Worm (Caenorhabditis elegans) whole organism, L4 larva: ENCODE measurements around the gene T23F6.2.

Experiments
- D1046.2 ChIP-seq: fragments of 200-800 bp; sonication (Bioruptor generic); IDR thresholded peaks from 2 replicates; pipeline ENCODE4 v1.3.6; 2022; ENCODE audit warnings: missing genetic modification characterization, missing compliant biosample characterization
- T26A8.4 ChIP-seq: fragments of 200-800 bp; sonication (Bioruptor generic); IDR thresholded peaks from 2 replicates; pipeline ENCODE4 v1.3.6; 2022; ENCODE audit warnings: missing genetic modification characterization, missing compliant biosample characterization
- Y105C5A.15 ChIP-seq: fragments of 200-800 bp; sonication (Bioruptor generic); IDR thresholded peaks from 2 replicates; pipeline ENCODE4 v1.3.6; 2022; ENCODE audit warnings: missing genetic modification characterization, missing compliant biosample characterization
- aha-1 ChIP-seq: fragments of 150-350 bp; peaks from one replicate; lab custom pipeline; 2014; ENCODE audit warnings: missing biosample characterization, missing genetic modification characterization
- ceh-20 ChIP-seq: fragments of 200-800 bp; sonication (Bioruptor generic); IDR thresholded peaks from 2 replicates; pipeline ENCODE4 v1.3.6; 2022; ENCODE audit warnings: missing genetic modification reagents, missing genetic modification characterization, missing compliant biosample characterization
- ctbp-1 ChIP-seq: fragments of 200-800 bp; sonication (Bioruptor generic); IDR thresholded peaks from 2 replicates; pipeline ENCODE4 v1.3.6; 2022; ENCODE audit warnings: missing genetic modification reagents, missing genetic modification characterization, missing compliant biosample characterization
- daf-16 ChIP-seq, 3 experiments: sonication (generic microtip); optimal IDR thresholded peaks; 2 replicates each; lab custom pipeline; 2016 to 2017; ENCODE audit warnings: missing genetic modification characterization in 3 of 3, missing genetic modification reagents in 3 of 3, mild to moderate bottlenecking in 2 of 3, missing compliant biosample characterization in 2 of 3, missing biosample characterization in 1 of 3, moderate library complexity in 1 of 3
- dmd-6 ChIP-seq: fragments of 200-800 bp; sonication (Bioruptor generic); IDR thresholded peaks from 2 replicates; pipeline ENCODE4 v1.3.6; 2022; ENCODE audit warnings: missing genetic modification reagents, missing genetic modification characterization, missing compliant biosample characterization
- fkh-10 ChIP-seq: fragments of 150-350 bp; optimal IDR thresholded peaks from 2 replicates; lab custom pipeline; 2014; ENCODE audit warnings: missing biosample characterization, missing genetic modification reagents, missing genetic modification characterization
- gei-8 ChIP-seq: fragments of 200-800 bp; sonication (Bioruptor generic); optimal IDR thresholded peaks from 2 replicates; lab custom pipeline; 2018; ENCODE audit warnings: mild to moderate bottlenecking, missing genetic modification characterization, missing compliant biosample characterization
- hif-1 ChIP-seq, 2 experiments: sonication (generic microtip); optimal IDR thresholded peaks; 2 replicates each; lab custom pipeline; 2016 to 2017; ENCODE audit warnings: missing compliant biosample characterization in 2 of 2, missing genetic modification characterization in 2 of 2, missing genetic modification reagents in 2 of 2, missing genotype in 2 of 2, mild to moderate bottlenecking in 1 of 2
- hlh-30 ChIP-seq: sonication (generic microtip); optimal IDR thresholded peaks from 2 replicates; lab custom pipeline; 2017; ENCODE audit warnings: antibody characterized with exemption, mild to moderate bottlenecking, missing genetic modification characterization, missing compliant biosample characterization; ENCODE audit not compliant: insufficient read depth
- lin-29 ChIP-seq: fragments of 200-800 bp; sonication (Bioruptor generic); IDR thresholded peaks from 2 replicates; pipeline ENCODE4 v1.3.6; 2022; ENCODE audit warnings: missing genetic modification reagents, missing genetic modification characterization, missing compliant biosample characterization
- lir-3 ChIP-seq: sonication (generic microtip); optimal IDR thresholded peaks from 2 replicates; lab custom pipeline; 2016; ENCODE audit warnings: mild to moderate bottlenecking, missing genetic modification characterization, missing compliant biosample characterization
- lsy-2 ChIP-seq, 2 experiments: fragments of 150-350 bp in 1 of 2; sonication (generic microtip) in 1 of 2; optimal IDR thresholded peaks; 2 replicates each; lab custom pipeline; 2014 to 2017; ENCODE audit warnings: missing biosample characterization in 2 of 2, missing genetic modification characterization in 2 of 2
- madf-9 ChIP-seq: fragments of 200-800 bp; sonication (Bioruptor generic); conservative IDR thresholded peaks from 2 replicates; pipeline ENCODE4 v1.3.6; 2022; ENCODE audit warnings: missing genetic modification reagents, missing genetic modification characterization, missing compliant biosample characterization
- mxl-3 ChIP-seq: fragments of 200-800 bp; sonication (Bioruptor generic); optimal IDR thresholded peaks from 2 replicates; lab custom pipeline; 2018; ENCODE audit warnings: mild to moderate bottlenecking, missing genetic modification characterization, missing compliant biosample characterization
- nhr-237 ChIP-seq: sonication (generic microtip); optimal IDR thresholded peaks from 2 replicates; lab custom pipeline; 2017; ENCODE audit warnings: missing biosample characterization, missing genetic modification characterization
- nhr-25 ChIP-seq: sonication (generic microtip); optimal IDR thresholded peaks from 2 replicates; lab custom pipeline; 2017; ENCODE audit warnings: missing genetic modification characterization, mild to moderate bottlenecking, missing compliant biosample characterization, antibody characterized with exemption, moderate library complexity, borderline replicate concordance; ENCODE audit not compliant: insufficient read depth
- nhr-28 ChIP-seq: fragments of 150-350 bp; optimal IDR thresholded peaks from 2 replicates; lab custom pipeline; 2014; ENCODE audit warnings: missing biosample characterization, missing genetic modification characterization
- nhr-76 ChIP-seq: fragments of 150-350 bp; optimal IDR thresholded peaks from 2 replicates; lab custom pipeline; 2014; ENCODE audit warnings: missing biosample characterization, missing genetic modification characterization
- pha-4 ChIP-seq, 2 experiments: fragments of 150-350 bp in 1 of 2; fragments of 200-800 bp in 1 of 2; sonication (Bioruptor generic) in 1 of 2; IDR thresholded peaks in 1 of 2; optimal IDR thresholded peaks in 1 of 2; 2 replicates each; pipeline versions ENCODE4 v1.3.6 to Lab custom; 2014 to 2022; ENCODE audit warnings: missing genetic modification characterization in 2 of 2, missing genetic modification reagents in 2 of 2, missing biosample characterization in 1 of 2, missing compliant biosample characterization in 1 of 2
- pqm-1 ChIP-seq: sonication (generic microtip); optimal IDR thresholded peaks from 2 replicates; lab custom pipeline; 2017; ENCODE audit warnings: missing biosample characterization, missing genetic modification characterization
- saeg-2 ChIP-seq: fragments of 200-800 bp; sonication (Bioruptor generic); IDR thresholded peaks from 2 replicates; pipeline ENCODE4 v1.3.6; 2022; ENCODE audit warnings: missing genetic modification reagents, missing genetic modification characterization, missing compliant biosample characterization
- sdz-12 ChIP-seq: fragments of 200-800 bp; sonication (Bioruptor generic); optimal IDR thresholded peaks from 2 replicates; lab custom pipeline; 2018; ENCODE audit warnings: mild to moderate bottlenecking, missing genetic modification characterization, missing compliant biosample characterization
- spr-3 ChIP-seq: fragments of 200-800 bp; sonication (Bioruptor generic); optimal IDR thresholded peaks from 2 replicates; lab custom pipeline; 2018; ENCODE audit warnings: mild to moderate bottlenecking, missing genetic modification characterization, missing compliant biosample characterization
- unc-39 ChIP-seq: sonication (generic microtip); optimal IDR thresholded peaks from 2 replicates; lab custom pipeline; 2017; ENCODE audit warnings: missing biosample characterization, missing genetic modification characterization
- ztf-11 ChIP-seq: fragments of 150-350 bp; optimal IDR thresholded peaks from 2 replicates; lab custom pipeline; 2014; ENCODE audit warnings: missing biosample characterization, missing genetic modification characterization

Gene T23F6.2

ce11 chrIV:12746284-12746683 lies 25.1 kb downstream of the T23F6.2 start, which contains the start of gene inx-6 (continued):
- TF ChIP-seq D1046.2 (GFP tag; lab: Robert Waterston, UW) = no peak
- TF ChIP-seq Y105C5A.15 (GFP tag; lab: Robert Waterston, UW) = no peak
- TF ChIP-seq aha-1 (tag; lab: Kevin White, UChicago) = no peak
- no peak for TF ChIP-seq gei-8 (GFP tag; lab: Kevin White, UChicago)

ce11 chrIV:12748760-12749159 lies 27.6 kb downstream of the T23F6.2 start:
- TF ChIP-seq aha-1 (tag; lab: Kevin White, UChicago) (peak; percentile 90), mxl-3 (GFP tag; lab: Kevin White, UChicago) (no peak)

DNA sequence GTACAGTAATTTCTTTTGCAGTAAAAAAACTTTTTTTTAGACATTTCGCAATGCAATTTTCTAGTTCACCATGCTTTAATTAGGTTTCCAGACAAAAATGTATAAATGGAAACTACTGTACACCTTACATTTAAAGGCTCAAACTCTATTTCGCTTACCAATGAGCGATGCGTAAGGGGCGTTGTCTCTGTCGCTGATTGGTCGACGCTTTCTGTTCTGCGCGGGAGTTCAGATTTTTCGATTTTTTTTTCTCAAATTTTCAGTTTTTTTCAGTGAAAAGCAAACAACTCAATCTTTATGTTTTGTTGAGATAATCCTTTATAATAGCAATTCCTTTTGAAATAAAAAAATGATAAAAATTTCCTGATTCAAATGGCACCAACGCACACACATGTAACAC lies 33.0 kb downstream of the T23F6.2 start:
- TF ChIP-seq aha-1 (tag; lab: Kevin White, UChicago) = peak; percentile 47
- no peak for TF ChIP-seq nhr-237 (tag; lab: Kevin White, UChicago)
- peak; percentile 42; the same call in 1 of the 2 replicates for TF ChIP-seq T26A8.4 (GFP tag; lab: Robert Waterston, UW)
- TF ChIP-seq, all 104 proteins: peak for 2

DNA sequence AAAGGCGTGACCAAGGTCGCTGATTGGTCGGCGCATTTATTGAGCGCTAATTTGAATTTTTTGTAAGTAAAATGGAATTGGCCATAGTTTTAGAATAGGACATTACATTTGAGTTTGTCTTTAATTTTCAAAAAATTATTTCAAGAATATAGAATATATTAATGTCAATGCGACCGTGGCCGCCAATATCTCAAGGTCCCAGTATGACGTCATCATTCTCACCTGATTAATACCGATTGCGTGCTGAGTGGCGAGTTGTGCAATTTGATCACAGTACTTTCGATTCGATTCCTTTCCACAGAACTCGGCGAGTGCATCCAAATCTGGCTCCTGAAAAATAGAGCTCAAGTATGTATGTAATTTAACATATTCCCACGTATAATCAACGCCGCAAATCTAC lies 34.5 kb downstream of the T23F6.2 start:
- TF ChIP-seq nhr-25 (tag; lab: Kevin White, UChicago) (no peak), lin-29 (no peak), nhr-76 (tag; lab: Kevin White, UChicago) (no peak), D1046.2 (GFP tag; lab: Robert Waterston, UW) (0 out of 2 replicates have a peak, but pooled peaks have one; percentile 19), Y105C5A.15 (GFP tag; lab: Robert Waterston, UW) (no peak), madf-9 (GFP tag; lab: Robert Waterston, UW) (no peak), spr-3 (GFP tag; lab: Kevin White, UChicago) (no peak), hlh-30 (tag; lab: Kevin White, UChicago) (no peak), ztf-11 (no peak)

ce11 chrIV:12757470-12757869 lies 36.3 kb downstream of the T23F6.2 start, which contains the start of gene flp-9:
Gene flp-9, minus strand, starts transcription at chrIV:12757570.
- TF ChIP-seq aha-1 (tag; lab: Kevin White, UChicago) (peak; percentile 49), lir-3 (tag; lab: Kevin White, UChicago) (no peak), dmd-6 (GFP tag; lab: Robert Waterston, UW) (no peak)

DNA sequence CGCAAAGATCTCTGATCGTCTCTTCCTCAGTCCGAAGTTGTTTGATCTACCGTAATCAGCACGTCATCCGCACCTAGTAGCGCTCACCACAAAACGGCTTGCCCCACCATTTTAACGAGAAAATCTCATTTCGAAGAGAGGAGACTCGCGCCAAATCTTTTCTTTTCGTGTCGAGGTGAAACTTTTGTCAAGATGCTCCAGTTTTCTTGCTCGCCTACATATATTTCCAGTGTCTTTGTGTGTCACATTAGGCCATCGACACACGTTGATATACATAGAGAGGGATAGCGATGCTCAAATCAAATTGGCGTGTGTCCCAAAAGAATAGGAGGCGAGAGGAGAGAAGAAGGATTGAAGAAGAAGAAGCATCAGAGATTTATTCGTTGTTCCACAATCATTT lies 41.6 kb downstream of the T23F6.2 start:
- TF ChIP-seq D1046.2 (GFP tag; lab: Robert Waterston, UW) (no peak), unc-39 (tag; lab: Kevin White, UChicago) (no peak), nhr-28 (tag; lab: Kevin White, UChicago) (no peak), pha-4 (GFP tag; IDR thresholded peaks at IDR 0.05; lab: Robert Waterston, UW) (no peak), pha-4 (tag; optimal IDR thresholded peaks at IDR 0.05; lab: Kevin White, UChicago) (no peak), daf-16 (GFP tag; optimal IDR thresholded peaks at IDR 0.05; lab: Kevin White, UChicago) (no peak), daf-16 (tag; optimal IDR thresholded peaks at IDR 0.05; lab: Kevin White, UChicago) (no peak), fkh-10 (GFP tag; lab: Kevin White, UChicago) (peak; percentile 42), ceh-20 (no peak), sdz-12 (GFP tag; lab: Kevin White, UChicago) (no peak), ctbp-1 (peak; percentile 67; the same call in 1 of the 2 replicates), lsy-2 (tag; optimal IDR thresholded peaks at IDR 0.05; lab: Kevin White, UChicago) (peak in 1 of 2 experiments; percentile 17), saeg-2 (GFP tag; lab: Robert Waterston, UW) (no peak)

- no peak for TF ChIP-seq hif-1 (tag; optimal IDR thresholded peaks at IDR 0.05; lab: Kevin White, UChicago)
- TF ChIP-seq pqm-1 (tag; lab: Kevin White, UChicago) = peak; percentile 57
Observed at ce11 chrIV:12765067-12765466, 43.9 kb downstream of the T23F6.2 start, which contains the start of gene ZK897.10. Gene ZK897.10, plus strand, starts transcription at chrIV:12765351.
